Fruit fly (Drosophila melanogaster): Measurements from ENCODE around the gene Acsf2.

Gene Acsf2

DNA sequence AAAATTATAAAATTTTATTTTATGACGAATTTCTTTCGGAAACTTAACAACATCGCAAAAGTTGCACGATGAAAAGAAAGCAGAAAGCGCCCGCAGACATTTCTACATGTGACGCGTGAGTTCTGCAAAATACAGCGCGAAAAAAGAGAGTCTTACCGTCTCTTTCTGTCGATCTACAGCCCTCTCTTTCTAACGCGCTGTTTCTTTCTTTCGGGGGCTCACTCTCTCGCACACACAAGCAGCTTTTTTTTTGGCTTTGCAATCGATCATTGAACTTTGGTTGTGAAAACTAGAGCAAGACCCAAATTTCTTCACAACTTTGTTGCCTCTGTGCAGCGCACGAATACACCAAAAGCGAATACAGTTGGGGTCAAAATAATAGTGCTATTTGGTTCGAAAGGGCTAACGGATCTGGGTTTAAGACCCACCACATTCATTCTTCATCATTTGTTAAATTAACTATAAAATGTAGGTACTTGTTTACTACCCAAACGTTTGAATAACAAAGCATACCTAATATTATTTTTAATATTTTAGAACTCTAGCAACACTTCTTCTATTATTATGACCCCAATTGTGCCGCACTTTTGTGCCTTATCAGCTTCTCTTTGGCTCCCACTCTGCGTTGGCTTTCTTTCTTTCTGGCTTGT, 42.9 kb downstream of the Acsf2 start (continued):
- no peak for TF ChIP-seq bbx (GFP tag; IDR thresholded peaks at IDR 0.05; ENCODE audit: partially characterized antibody)
- no peak for TF ChIP-seq CG13624 (GFP tag; optimal IDR thresholded peaks at IDR 0.05)
- peak; percentile 67 for TF ChIP-seq Hsf (GFP tag; optimal IDR thresholded peaks at IDR 0.05)
- TF ChIP-seq Myb (GFP tag; optimal IDR thresholded peaks at IDR 0.05), result peak; percentile 15
- no peak for TF ChIP-seq dati (GFP tag; IDR thresholded peaks at IDR 0.05)
- TF ChIP-seq caup (GFP tag; optimal IDR thresholded peaks at IDR 0.05; ENCODE audit: severe bottlenecking), result peak; percentile 64
- peak; percentile 82 for TF ChIP-seq CG18619 (GFP tag; optimal IDR thresholded peaks at IDR 0.05)
- no peak for TF ChIP-seq CG3163 (GFP tag; optimal IDR thresholded peaks at IDR 0.05)
- TF ChIP-seq CG12769 (tag; optimal IDR thresholded peaks at IDR 0.05), result peak; percentile 21
- peak; percentile 83 for TF ChIP-seq CG12659 (GFP tag; optimal IDR thresholded peaks at IDR 0.05)
- no peak for TF ChIP-seq lov (optimal IDR thresholded peaks at IDR 0.05)
- no peak for TF ChIP-seq lov (GFP tag; IDR thresholded peaks at IDR 0.05)
- peak; percentile 83 for TF ChIP-seq CG4424 (GFP tag; optimal IDR thresholded peaks at IDR 0.05)
- peak; percentile 70 for TF ChIP-seq CG13775 (GFP tag; optimal IDR thresholded peaks at IDR 0.05)
- no peak for TF ChIP-seq abd-A (tag; optimal IDR thresholded peaks at IDR 0.05)
- TF ChIP-seq ci (GFP tag; IDR thresholded peaks at IDR 0.05), result peak; percentile 93
- no peak for TF ChIP-seq Hr39 (optimal IDR thresholded peaks at IDR 0.05)
- peak; percentile 60; the same call in 1 of the 2 replicates for TF ChIP-seq sim (GFP tag; IDR thresholded peaks at IDR 0.05)
- peak; percentile 88 for TF ChIP-seq CoRest (tag; optimal IDR thresholded peaks at IDR 0.05)
- peak; percentile 92 for TF ChIP-seq CG1529 (GFP tag; optimal IDR thresholded peaks at IDR 0.05)
- peak; percentile 76 for TF ChIP-seq dimm (GFP tag; IDR thresholded peaks at IDR 0.05)
- TF ChIP-seq CG7357 (GFP tag; IDR thresholded peaks at IDR 0.05), result 0 out of 3 replicates have a peak, but pooled peaks have one; percentile 38
- peak; percentile 76 for TF ChIP-seq tio (GFP tag; optimal IDR thresholded peaks at IDR 0.05)
- TF ChIP-seq CG10147 (GFP tag; optimal IDR thresholded peaks at IDR 0.05), result peak; percentile 40
- no peak for TF ChIP-seq CG3726 (GFP tag; IDR thresholded peaks at IDR 0.05)
- no peak for TF ChIP-seq CG4360 (GFP tag; IDR thresholded peaks at IDR 0.05)
- peak; percentile 10 for TF ChIP-seq MESR4 (GFP tag; optimal IDR thresholded peaks at IDR 0.05)
- TF ChIP-seq kay (GFP tag; optimal IDR thresholded peaks at IDR 0.05), result peak; percentile 73
- TF ChIP-seq CG11456 (GFP tag; IDR thresholded peaks at IDR 0.05), result peak; percentile 65; the same call in 2 of the 3 replicates
- no peak for TF ChIP-seq CG7271 (tag; optimal IDR thresholded peaks at IDR 0.05)
- 0 out of 2 replicates have a peak, but pooled peaks have one; percentile 17 for TF ChIP-seq bowl (GFP tag; IDR thresholded peaks at IDR 0.05)
- TF ChIP-seq bab2 (GFP tag; optimal IDR thresholded peaks at IDR 0.05), result peak; percentile 21
- TF ChIP-seq ind (GFP tag; optimal IDR thresholded peaks at IDR 0.05), result peak; percentile 75
- no peak for TF ChIP-seq B-H2 (GFP tag; optimal IDR thresholded peaks at IDR 0.05)
- TF ChIP-seq CG9609 (GFP tag; optimal IDR thresholded peaks at IDR 0.05), result peak; percentile 47
- TF ChIP-seq HLH54F (GFP tag; optimal IDR thresholded peaks at IDR 0.05), result peak; percentile 46
- TF ChIP-seq CG10274 (GFP tag; optimal IDR thresholded peaks at IDR 0.05), result peak; percentile 27
- TF ChIP-seq CG31365 (tag; optimal IDR thresholded peaks at IDR 0.05), result peak; percentile 8
- no peak for TF ChIP-seq prd (optimal IDR thresholded peaks at IDR 0.05)
- peak; percentile 75 for TF ChIP-seq prd (GFP tag; IDR thresholded peaks at IDR 0.05)
- peak; percentile 20 for TF ChIP-seq disco-r (GFP tag; optimal IDR thresholded peaks at IDR 0.05)
- TF ChIP-seq CG12391 (tag; optimal IDR thresholded peaks at IDR 0.05), result peak; percentile 93
- no peak for TF ChIP-seq CG42726 (GFP tag; IDR thresholded peaks at IDR 0.05; ENCODE audit: partially characterized antibody)
- TF ChIP-seq CG10654 (GFP tag; optimal IDR thresholded peaks at IDR 0.05), result peak; percentile 75
- TF ChIP-seq schlank (tag; optimal IDR thresholded peaks at IDR 0.05), result peak; percentile 23
- TF ChIP-seq CG34422 (GFP tag; IDR thresholded peaks at IDR 0.05), result peak; percentile 52; the same call in 1 of the 3 replicates
- peak; percentile 81 for TF ChIP-seq Hand (GFP tag; optimal IDR thresholded peaks at IDR 0.05)
- no peak for TF ChIP-seq hb (GFP tag; IDR thresholded peaks at IDR 0.05; ENCODE audit: partially characterized antibody)
- no peak for TF ChIP-seq sna (GFP tag; IDR thresholded peaks at IDR 0.05; ENCODE audit: partially characterized antibody)
- TF ChIP-seq CG17912 (GFP tag; optimal IDR thresholded peaks at IDR 0.05), result no peak

All from whole organism, embryonic.